Worm (Caenorhabditis elegans): ENCODE measurements around the gene srt-55.

DNA sequence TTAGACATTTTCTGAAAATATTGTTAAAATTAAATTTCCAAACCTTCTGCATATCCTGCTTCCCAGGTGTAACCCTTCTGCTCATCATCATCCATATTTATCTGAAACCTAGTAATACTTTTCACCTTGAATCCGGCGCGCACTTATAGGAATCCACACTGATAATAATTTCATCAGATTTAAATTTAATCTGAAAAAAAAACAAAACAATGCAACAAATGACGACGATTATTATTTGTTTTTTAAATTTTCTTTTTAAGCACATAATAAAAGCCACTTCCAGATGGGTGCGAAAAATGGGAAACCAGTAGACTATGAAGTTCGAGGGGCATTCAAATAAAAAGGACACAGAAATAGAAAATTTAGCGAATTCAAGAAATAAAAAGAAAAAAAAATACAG is 15.6 kb downstream of the srt-55 start, which contains the start of gene gtf-2H2C:
- TF ChIP-seq nhr-47 (tag; optimal IDR thresholded peaks at IDR 0.05): no peak
- no peak for TF ChIP-seq lsy-2 (tag; optimal IDR thresholded peaks at IDR 0.05)
- no peak for TF ChIP-seq snpc-4 (tag; optimal IDR thresholded peaks at IDR 0.05)
- TF ChIP-seq mab-9 (GFP tag; IDR thresholded peaks at IDR 0.05): no peak
- no peak for TF ChIP-seq lin-39 (tag; optimal IDR thresholded peaks at IDR 0.05)
- no peak for TF ChIP-seq egl-13 (tag; optimal IDR thresholded peaks at IDR 0.05)
- no peak for TF ChIP-seq skn-1 (tag; optimal IDR thresholded peaks at IDR 0.05)
- TF ChIP-seq egl-27 (tag; optimal IDR thresholded peaks at IDR 0.05): no peak
- no peak for TF ChIP-seq ztf-11 (tag; optimal IDR thresholded peaks at IDR 0.05)
- no peak for TF ChIP-seq unc-130 (tag; optimal IDR thresholded peaks at IDR 0.05)

Data from whole organism, L1 larva.